Fruit fly (Drosophila melanogaster): ENCODE results near the gene Abd-B.

Abd-B gene

dm6 chr3R:17020956-17021355 lies 48.9 kb upstream of the Abd-B start, which contains the start of gene Adsl (continued):
- TF ChIP-seq CG32772 (GFP tag; IDR thresholded peaks at IDR 0.05) (no peak), phol (tag; optimal IDR thresholded peaks at IDR 0.05) (peak; percentile 77), ara (GFP tag; IDR thresholded peaks at IDR 0.05) (peak; percentile 56), chm (GFP tag; IDR thresholded peaks at IDR 0.05) (no peak), sug (tag; optimal IDR thresholded peaks at IDR 0.05) (no peak), CG10979 (tag; optimal IDR thresholded peaks at IDR 0.05) (peak; percentile 73), Vsx1 (GFP tag; optimal IDR thresholded peaks at IDR 0.05) (peak; percentile 85), esg (GFP tag; conservative IDR thresholded peaks at IDR 0.05) (no peak), wdn (GFP tag; IDR thresholded peaks at IDR 0.05) (no peak), mam (GFP tag; optimal IDR thresholded peaks at IDR 0.05) (no peak), Stat92E (GFP tag; optimal IDR thresholded peaks at IDR 0.05) (no peak), Side (GFP tag; optimal IDR thresholded peaks at IDR 0.05) (peak; percentile 20), salm (tag; optimal IDR thresholded peaks at IDR 0.05) (peak; percentile 55), CG4424 (GFP tag; optimal IDR thresholded peaks at IDR 0.05) (peak; percentile 74), Abd-B (GFP tag; optimal IDR thresholded peaks at IDR 0.05) (no peak), hth (optimal IDR thresholded peaks at IDR 0.05) (no peak), Rfx (GFP tag; IDR thresholded peaks at IDR 0.05) (no peak; the same call in none of the 2 replicates), CG6683 (GFP tag; optimal IDR thresholded peaks at IDR 0.05) (no peak), CG7987 (GFP tag; optimal IDR thresholded peaks at IDR 0.05) (peak; percentile 87), CG15073 (GFP tag; optimal IDR thresholded peaks at IDR 0.05) (no peak), wek (GFP tag; optimal IDR thresholded peaks at IDR 0.05) (peak; percentile 76), CG4730 (GFP tag; IDR thresholded peaks at IDR 0.05) (no peak), yki (optimal IDR thresholded peaks at IDR 0.05) (no peak), sens (GFP tag) (peak; percentile 89), Lhr (GFP tag; optimal IDR thresholded peaks at IDR 0.05) (peak; percentile 65), Lpt (GFP tag; optimal IDR thresholded peaks at IDR 0.05) (no peak), repo (GFP tag; optimal IDR thresholded peaks at IDR 0.05) (peak; percentile 40), slou (GFP tag; optimal IDR thresholded peaks at IDR 0.05) (no peak), sisA (GFP tag; IDR thresholded peaks at IDR 0.05) (no peak), vnd (GFP tag; IDR thresholded peaks at IDR 0.05; ENCODE audit: partially characterized antibody) (no peak), Eip74EF (GFP tag; optimal IDR thresholded peaks at IDR 0.05) (no peak), CG13287 (GFP tag; IDR thresholded peaks at IDR 0.05; ENCODE audit: partially characterized antibody) (peak; percentile 60; the same call in 1 of the 2 replicates), Oli (tag; optimal IDR thresholded peaks at IDR 0.05) (peak; percentile 51), CG33557 (GFP tag; optimal IDR thresholded peaks at IDR 0.05) (peak; percentile 75), grn (GFP tag; optimal IDR thresholded peaks at IDR 0.05) (peak; percentile 43), nom (GFP tag; optimal IDR thresholded peaks at IDR 0.05) (no peak), CG2712 (tag; optimal IDR thresholded peaks at IDR 0.05) (no peak), insv (GFP tag; optimal IDR thresholded peaks at IDR 0.05) (peak in 1 of 2 experiments; percentile 68), HLH4C (GFP tag; IDR thresholded peaks at IDR 0.05; ENCODE audit: partially characterized antibody) (no peak), CG8765 (GFP tag; IDR thresholded peaks at IDR 0.05) (no peak), bab2 (GFP tag; optimal IDR thresholded peaks at IDR 0.05) (no peak), ind (GFP tag; optimal IDR thresholded peaks at IDR 0.05) (no peak), CG6272 (GFP tag; IDR thresholded peaks at IDR 0.05) (no peak), CG30403 (GFP tag; optimal IDR thresholded peaks at IDR 0.05) (peak; percentile 42), Gug (GFP tag; IDR thresholded peaks at IDR 0.05) (no peak), HLHmδ (GFP tag; optimal IDR thresholded peaks at IDR 0.05) (peak; percentile 67), MBD-R2 (GFP tag; IDR thresholded peaks at IDR 0.05) (peak; percentile 71), CG7357 (GFP tag; IDR thresholded peaks at IDR 0.05) (no peak), grau (tag; optimal IDR thresholded peaks at IDR 0.05) (no peak), gt (GFP tag; IDR thresholded peaks at IDR 0.05) (no peak), CG5245 (GFP tag; optimal IDR thresholded peaks at IDR 0.05) (no peak), CG17186 (GFP tag; optimal IDR thresholded peaks at IDR 0.05) (peak; percentile 60)

Measured in whole organism, embryonic.